Worm (Caenorhabditis elegans): Measurements from ENCODE around the gene txt-13.

The txt-13 gene

DNA sequence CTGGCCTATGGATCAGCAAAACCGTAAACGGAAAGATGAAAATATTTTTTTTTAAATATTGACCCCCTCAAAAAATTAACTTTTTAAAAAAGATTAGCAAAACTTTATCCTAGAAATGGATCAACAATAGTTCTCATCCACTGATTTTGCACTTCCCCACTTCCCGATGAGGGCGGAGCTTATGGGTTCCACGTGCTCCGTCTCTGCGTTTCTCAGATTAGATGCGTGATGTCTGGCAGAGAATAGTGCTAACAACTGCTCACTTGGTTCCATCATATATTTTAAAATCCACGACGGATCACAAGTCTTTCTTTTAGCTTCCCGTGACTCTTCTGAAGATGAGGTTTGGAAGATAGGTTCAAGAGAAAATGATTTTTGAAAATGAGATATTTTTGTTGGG lies 12.1 kb upstream of the txt-13 start (continued):
- TF ChIP-seq rnt-1 (tag; optimal IDR thresholded peaks at IDR 0.05), result peak; percentile 85
- peak; percentile 18 for TF ChIP-seq mep-1 (tag; optimal IDR thresholded peaks at IDR 0.05)
- TF ChIP-seq mdl-1 (tag; optimal IDR thresholded peaks at IDR 0.05), result peak in 1 of 2 experiments; percentile 87
- no peak for TF ChIP-seq ztf-11 (tag; optimal IDR thresholded peaks at IDR 0.05)
- no peak for TF ChIP-seq nhr-77 (tag; optimal IDR thresholded peaks at IDR 0.05)
- TF ChIP-seq ama-1 (optimal IDR thresholded peaks at IDR 0.05), result no peak
- no peak for TF ChIP-seq nhr-85 (tag)
- TF ChIP-seq lsy-2 (tag; optimal IDR thresholded peaks at IDR 0.05), result peak; percentile 41 to 43
- no peak for TF ChIP-seq lin-39 (tag; optimal IDR thresholded peaks at IDR 0.05)
- no peak for TF ChIP-seq C16A3.4 (tag; optimal IDR thresholded peaks at IDR 0.05)
- no peak for TF ChIP-seq C04F5.9 (tag; optimal IDR thresholded peaks at IDR 0.05)
- TF ChIP-seq skn-1 (tag; optimal IDR thresholded peaks at IDR 0.05), result no peak
- peak; percentile 37 for TF ChIP-seq nhr-71 (tag; optimal IDR thresholded peaks at IDR 0.05)

DNA sequence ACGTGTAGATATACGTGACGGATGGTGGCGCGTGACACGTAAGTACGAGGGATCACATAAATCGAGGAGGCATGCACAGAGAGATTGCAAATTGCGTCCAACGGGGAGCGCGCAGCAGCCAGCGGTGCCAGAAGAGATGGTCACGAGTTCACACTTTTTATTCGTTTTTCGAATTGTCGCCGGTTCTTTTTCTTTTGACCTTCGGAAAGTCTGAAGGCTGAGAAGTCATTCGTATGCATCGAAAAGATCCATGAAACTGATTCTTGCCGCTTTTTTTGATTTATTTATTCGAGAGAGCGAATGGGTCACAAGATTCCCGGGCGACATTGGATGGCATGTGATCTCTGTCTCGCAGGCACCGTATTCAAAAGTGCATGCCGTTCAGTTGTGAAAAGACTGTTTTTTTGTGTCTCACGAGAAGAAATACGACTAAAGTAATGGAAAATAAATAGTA lies 11.4 kb upstream of the txt-13 start:
- TF ChIP-seq ceh-82 (tag; optimal IDR thresholded peaks at IDR 0.05), result peak; percentile 12 to 56 (median 37)
- no peak for TF ChIP-seq ceh-8 (GFP tag; optimal IDR thresholded peaks at IDR 0.05)
- peak; percentile 45 for TF ChIP-seq skn-1 (tag; optimal IDR thresholded peaks at IDR 0.05)
- TF ChIP-seq nhr-12 (tag; optimal IDR thresholded peaks at IDR 0.05), result no peak
- peak; percentile 83 for TF ChIP-seq swsn-7 (tag; optimal IDR thresholded peaks at IDR 0.05)
- peak in 1 of 2 experiments; percentile 97 for TF ChIP-seq mdl-1 (tag; optimal IDR thresholded peaks at IDR 0.05)
- TF ChIP-seq hpl-2 (GFP tag; optimal IDR thresholded peaks at IDR 0.05), result no peak
- TF ChIP-seq efl-3 (GFP tag; optimal IDR thresholded peaks at IDR 0.05), result peak; percentile 69
- TF ChIP-seq mep-1 (tag; optimal IDR thresholded peaks at IDR 0.05), result peak; percentile 82
- no peak for TF ChIP-seq fkh-4 (tag; optimal IDR thresholded peaks at IDR 0.05; ENCODE audit: borderline replicate concordance)
- TF ChIP-seq lin-35 (GFP tag; optimal IDR thresholded peaks at IDR 0.05), result peak; percentile 66 to 78
- TF ChIP-seq pag-3 (tag; optimal IDR thresholded peaks at IDR 0.05; ENCODE audit: borderline replicate concordance, insufficient read depth), result no peak
- no peak for TF ChIP-seq ets-5 (GFP tag; IDR thresholded peaks at IDR 0.05)
- peak; percentile 93 for TF ChIP-seq snu-23 (GFP tag; optimal IDR thresholded peaks at IDR 0.05)
- TF ChIP-seq hlh-4 (tag; optimal IDR thresholded peaks at IDR 0.05), result no peak
- TF ChIP-seq sup-37 (GFP tag; optimal IDR thresholded peaks at IDR 0.05), result peak; percentile 51
- peak; percentile 62 for TF ChIP-seq lin-13 (GFP tag; optimal IDR thresholded peaks at IDR 0.05)
- TF ChIP-seq dpl-1 (GFP tag; optimal IDR thresholded peaks at IDR 0.05), result peak; percentile 47 to 65 (median 58)
- TF ChIP-seq hlh-17 (GFP tag; optimal IDR thresholded peaks at IDR 0.05; ENCODE audit: borderline replicate concordance), result no peak
- peak; percentile 45 for TF ChIP-seq grh-1 (GFP tag; IDR thresholded peaks at IDR 0.05)
- peak; percentile 87 for TF ChIP-seq nhr-19 (GFP tag; conservative IDR thresholded peaks at IDR 0.05)
- peak; percentile 10 for TF ChIP-seq fkh-10 (GFP tag; optimal IDR thresholded peaks at IDR 0.05)
- TF ChIP-seq ceh-63 (GFP tag; optimal IDR thresholded peaks at IDR 0.05), result no peak
- peak; percentile 60 for TF ChIP-seq fkh-8 (tag; optimal IDR thresholded peaks at IDR 0.05)
- TF ChIP-seq F16B12.6 (tag; optimal IDR thresholded peaks at IDR 0.05), result no peak
- TF ChIP-seq elt-2 (tag; optimal IDR thresholded peaks at IDR 0.05), result peak; percentile 25
- peak; percentile 58 for TF ChIP-seq isw-1 (GFP tag; IDR thresholded peaks at IDR 0.05)
- TF ChIP-seq C34B4.2 (tag; optimal IDR thresholded peaks at IDR 0.05), result no peak
- TF ChIP-seq unc-30 (tag; optimal IDR thresholded peaks at IDR 0.05), result no peak
- TF ChIP-seq ztf-11 (tag; optimal IDR thresholded peaks at IDR 0.05), result peak in 1 of 2 experiments; percentile 79
- peak; percentile 67 to 68 for TF ChIP-seq lsy-2 (tag; optimal IDR thresholded peaks at IDR 0.05)
- TF ChIP-seq sox-4 (tag; optimal IDR thresholded peaks at IDR 0.05), result peak; percentile 70
- TF ChIP-seq rnt-1 (tag; optimal IDR thresholded peaks at IDR 0.05), result peak; percentile 89
- TF ChIP-seq zip-4 (GFP tag; optimal IDR thresholded peaks at IDR 0.05), result peak; percentile 53
- TF ChIP-seq lir-3 (tag; optimal IDR thresholded peaks at IDR 0.05; ENCODE audit: poor library complexity), result peak; percentile 78
- TF ChIP-seq irx-1 (tag; optimal IDR thresholded peaks at IDR 0.05), result peak; percentile 78
- no peak for TF ChIP-seq ceh-90 (tag; optimal IDR thresholded peaks at IDR 0.05)
- TF ChIP-seq tlp-1 (tag; optimal IDR thresholded peaks at IDR 0.05), result no peak
- no peak for TF ChIP-seq nhr-77 (tag; optimal IDR thresholded peaks at IDR 0.05)
- TF ChIP-seq dsc-1 (tag; optimal IDR thresholded peaks at IDR 0.05), result peak; percentile 70
- TF ChIP-seq unc-62 (GFP tag; optimal IDR thresholded peaks at IDR 0.05), result no peak
- peak; percentile 80 for TF ChIP-seq ceh-88 (GFP tag; IDR thresholded peaks at IDR 0.05)
- TF ChIP-seq lin-39 (tag; optimal IDR thresholded peaks at IDR 0.05), result peak; percentile 64
- no peak for TF ChIP-seq aly-2 (tag; optimal IDR thresholded peaks at IDR 0.05)
